Worm (Caenorhabditis elegans) whole organism, midembryonic: Measurements from ENCODE around the gene clec-36.

Source experiments
- T22C8.4 ChIP-seq: fragments of 200-800 bp; sonication (Bioruptor generic); IDR thresholded peaks from 2 replicates; pipeline ENCODE4 v1.3.6; 2022; ENCODE audit warnings: missing genetic modification characterization, missing compliant biosample characterization
- cog-1 ChIP-seq: sonication (generic microtip); optimal IDR thresholded peaks from 2 replicates; lab custom pipeline; 2016; ENCODE audit warnings: missing genetic modification characterization, missing compliant biosample characterization
- flt-1 ChIP-seq: fragments of 200-800 bp; sonication (Bioruptor generic); IDR thresholded peaks from 2 replicates; pipeline ENCODE4 v1.3.6; 2022; ENCODE audit warnings: missing genetic modification characterization, missing compliant biosample characterization
- klf-2 ChIP-seq: fragments of 200-800 bp; sonication (Bioruptor generic); conservative IDR thresholded peaks from 2 replicates; pipeline ENCODE4 v1.3.6; 2022; ENCODE audit warnings: missing genetic modification reagents, missing genetic modification characterization, missing compliant biosample characterization
- med-1 ChIP-seq: sonication (generic microtip); optimal IDR thresholded peaks from 2 replicates; lab custom pipeline; 2017; ENCODE audit warnings: missing genetic modification characterization, mild to moderate bottlenecking, missing compliant biosample characterization, antibody characterized with exemption, missing genetic modification reagents; ENCODE audit not compliant: insufficient read depth
- ref-1 ChIP-seq: fragments of 200-800 bp; sonication (Bioruptor generic); conservative IDR thresholded peaks from 2 replicates; pipeline ENCODE4 v1.3.6; 2022; ENCODE audit warnings: missing genetic modification reagents, missing genetic modification characterization, missing compliant biosample characterization
- tab-1 ChIP-seq: fragments of 200-800 bp; sonication (Bioruptor generic); IDR thresholded peaks from 2 replicates; pipeline ENCODE4 v1.3.6; 2022; ENCODE audit warnings: missing genetic modification characterization, missing compliant biosample characterization
- ztf-23 ChIP-seq: fragments of 200-800 bp; sonication (Bioruptor generic); IDR thresholded peaks from 2 replicates; pipeline ENCODE4 v1.3.6; 2022; ENCODE audit warnings: missing genetic modification reagents, missing genetic modification characterization, missing compliant biosample characterization
- ztf-29 ChIP-seq: fragments of 200-800 bp; sonication (Bioruptor generic); IDR thresholded peaks from 2 replicates; pipeline ENCODE4 v1.3.6; 2022; ENCODE audit warnings: missing genetic modification reagents, missing genetic modification characterization, missing compliant biosample characterization

The clec-36 gene

DNA sequence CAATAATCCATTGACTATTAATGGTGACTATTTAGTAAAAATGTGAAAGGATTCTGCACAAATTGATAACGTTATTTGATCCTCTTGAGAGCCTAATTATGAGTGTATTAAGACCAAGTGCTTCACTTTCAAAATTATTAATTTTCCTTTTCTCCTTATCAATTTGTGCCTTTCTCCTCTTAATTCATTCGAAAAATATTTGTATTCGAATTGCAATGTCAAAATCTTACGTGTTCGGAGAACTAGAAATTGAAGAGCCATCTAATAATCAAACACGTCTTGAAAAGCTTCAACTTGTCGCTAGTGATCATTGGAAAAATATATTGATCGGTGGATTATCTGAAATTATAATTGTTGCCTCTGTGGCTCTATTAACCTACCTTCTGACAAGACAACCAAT is at the start of gene clec-36, which contains the start of gene clec-26:
Gene clec-36, minus strand, starts transcription at position 101 of the 400 bp plus-strand sequence.
Gene clec-26, plus strand, starts transcription at position 114 of the 400 bp plus-strand sequence.
- TF ChIP-seq ztf-23 (GFP tag; lab: Robert Waterston, UW) (no peak), T22C8.4 (GFP tag; lab: Robert Waterston, UW) (no peak), med-1 (GFP tag; lab: Kevin White, UChicago) (no peak), tab-1 (GFP tag; lab: Robert Waterston, UW) (no peak), ztf-29 (no peak), flt-1 (GFP tag; lab: Robert Waterston, UW) (no peak), klf-2 (GFP tag; lab: Robert Waterston, UW) (no peak), ref-1 (no peak)

DNA sequence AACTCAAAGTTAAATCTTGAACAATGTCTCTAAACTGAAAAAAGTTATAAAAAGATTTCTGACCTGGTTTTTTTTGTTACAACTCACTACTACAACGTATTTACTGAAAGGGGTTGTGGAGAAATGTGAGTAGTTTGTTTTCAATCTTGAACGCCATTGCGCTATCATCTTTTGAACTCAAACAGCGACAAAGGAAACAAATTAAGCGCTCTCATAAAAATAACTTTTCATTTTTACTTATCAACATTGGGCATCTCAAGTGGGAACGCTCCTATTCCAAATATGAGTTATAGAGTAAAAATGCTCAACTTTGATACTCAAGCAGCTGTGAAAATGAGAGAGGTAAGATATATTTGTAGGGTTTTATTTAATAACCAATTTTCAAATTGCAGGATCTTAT is 45.0 kb upstream of the clec-36 start, which contains the start of gene F09C6.15:
Gene F09C6.15, plus strand, starts transcription at position 301 of the 400 bp plus-strand sequence.
- TF ChIP-seq ref-1 (no peak), tab-1 (GFP tag; lab: Robert Waterston, UW) (no peak), T22C8.4 (GFP tag; lab: Robert Waterston, UW) (no peak), ztf-23 (GFP tag; lab: Robert Waterston, UW) (no peak), cog-1 (tag; lab: Kevin White, UChicago) (no peak), flt-1 (GFP tag; lab: Robert Waterston, UW) (no peak), med-1 (GFP tag; lab: Kevin White, UChicago) (no peak), klf-2 (GFP tag; lab: Robert Waterston, UW) (no peak), ztf-29 (no peak)

DNA sequence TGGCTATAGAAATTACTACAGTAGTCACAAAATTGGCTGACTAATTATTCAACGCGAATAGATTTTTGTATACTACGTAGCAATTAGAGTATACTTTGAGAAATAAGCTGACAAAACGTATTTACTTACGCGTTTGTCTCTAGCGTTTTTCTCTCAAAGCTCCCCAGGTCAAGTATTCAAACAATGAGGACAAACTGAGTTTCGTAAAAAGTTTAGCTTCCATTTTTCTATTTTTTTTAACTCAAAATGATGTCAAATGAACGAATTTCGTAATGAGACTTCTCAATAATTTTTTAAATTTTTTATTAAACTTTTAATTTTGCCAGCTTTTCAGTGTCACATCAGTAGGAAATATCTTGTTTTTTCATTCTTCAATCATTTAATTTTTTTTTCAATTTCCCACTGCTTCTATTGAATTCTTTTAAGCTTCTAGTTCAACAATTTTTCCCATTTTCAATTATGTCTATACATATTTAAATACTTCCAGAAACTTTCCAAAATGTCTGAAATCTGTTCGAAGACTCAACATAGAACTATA is 40.5 kb upstream of the clec-36 start, which contains the start of the genes ifas-2 and fbxa-44:
Gene ifas-2, minus strand, starts transcription at position 101 of the 538 bp plus-strand sequence.
Gene fbxa-44, plus strand, starts transcription at position 488 of the 538 bp plus-strand sequence.
- TF ChIP-seq ztf-29 (no peak), ref-1 (no peak)

DNA sequence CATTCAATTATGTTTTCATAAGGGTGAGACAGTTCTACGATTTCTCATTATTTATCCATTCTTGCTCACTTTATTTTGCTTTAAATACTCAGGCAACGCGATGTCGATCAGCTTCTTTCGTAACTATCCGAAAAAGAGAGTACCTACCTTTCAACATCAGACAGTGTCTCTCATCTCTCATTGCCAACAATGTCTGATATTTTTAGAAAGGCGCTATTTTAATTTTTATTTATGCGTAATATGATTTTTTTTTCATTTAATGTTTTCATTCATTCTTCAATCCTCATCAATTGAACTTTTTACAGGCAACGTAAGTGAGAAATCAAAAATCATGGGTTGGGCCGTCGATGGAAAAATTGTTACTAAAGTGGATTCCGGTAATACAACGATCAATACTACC is 36.3 kb upstream of the clec-36 start, which contains the start of gene F09C6.13:
Gene F09C6.13, plus strand, starts transcription at position 301 of the 400 bp plus-strand sequence.
- TF ChIP-seq ztf-23 (GFP tag; lab: Robert Waterston, UW) (no peak), med-1 (GFP tag; lab: Kevin White, UChicago) (no peak), ztf-29 (no peak), tab-1 (GFP tag; lab: Robert Waterston, UW) (no peak), flt-1 (GFP tag; lab: Robert Waterston, UW) (no peak), klf-2 (GFP tag; lab: Robert Waterston, UW) (no peak), ref-1 (no peak), cog-1 (tag; lab: Kevin White, UChicago) (no peak), T22C8.4 (GFP tag; lab: Robert Waterston, UW) (no peak)

DNA sequence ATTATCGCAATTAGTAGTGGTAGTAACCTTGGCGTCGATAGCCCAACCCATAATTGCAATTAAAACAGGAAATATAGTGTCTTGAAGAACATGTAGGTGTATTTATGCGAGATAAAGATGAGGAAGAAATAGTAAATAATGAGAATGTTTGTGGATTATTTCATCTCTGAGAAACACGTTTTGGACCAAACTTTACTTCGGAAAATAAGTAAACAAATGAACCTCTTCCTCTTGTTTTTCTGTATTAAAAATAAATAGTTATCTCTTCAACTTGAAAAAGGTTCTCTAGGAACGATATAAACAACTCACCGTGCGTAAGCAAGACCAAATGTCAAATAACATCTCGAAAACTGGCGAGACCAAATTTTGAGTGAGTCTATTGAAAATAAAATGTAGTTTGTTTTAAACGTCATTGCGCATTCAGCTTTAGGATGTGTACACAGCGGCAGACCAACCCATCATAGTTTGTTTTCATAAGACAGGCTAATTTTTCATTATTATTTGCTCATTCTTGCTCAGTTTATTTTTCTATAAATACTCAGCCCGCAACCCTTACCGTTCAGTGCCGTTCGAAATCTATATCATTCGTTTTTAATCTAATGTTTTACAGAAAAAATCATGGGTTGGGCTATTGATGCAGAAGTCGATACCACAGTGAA is 34.0 kb upstream of the clec-36 start, which contains the start of the genes F09C6.11 and F09C6.12:
Gene F09C6.11, minus strand, starts transcription at position 51 of the 659 bp plus-strand sequence.
Gene F09C6.12, plus strand, starts transcription at position 609 of the 659 bp plus-strand sequence.
- TF ChIP-seq cog-1 (tag; lab: Kevin White, UChicago) (no peak), ztf-29 (no peak), ref-1 (no peak), klf-2 (GFP tag; lab: Robert Waterston, UW) (no peak), tab-1 (GFP tag; lab: Robert Waterston, UW) (no peak), T22C8.4 (GFP tag; lab: Robert Waterston, UW) (no peak), ztf-23 (GFP tag; lab: Robert Waterston, UW) (no peak), med-1 (GFP tag; lab: Kevin White, UChicago) (no peak), flt-1 (GFP tag; lab: Robert Waterston, UW) (no peak)

DNA sequence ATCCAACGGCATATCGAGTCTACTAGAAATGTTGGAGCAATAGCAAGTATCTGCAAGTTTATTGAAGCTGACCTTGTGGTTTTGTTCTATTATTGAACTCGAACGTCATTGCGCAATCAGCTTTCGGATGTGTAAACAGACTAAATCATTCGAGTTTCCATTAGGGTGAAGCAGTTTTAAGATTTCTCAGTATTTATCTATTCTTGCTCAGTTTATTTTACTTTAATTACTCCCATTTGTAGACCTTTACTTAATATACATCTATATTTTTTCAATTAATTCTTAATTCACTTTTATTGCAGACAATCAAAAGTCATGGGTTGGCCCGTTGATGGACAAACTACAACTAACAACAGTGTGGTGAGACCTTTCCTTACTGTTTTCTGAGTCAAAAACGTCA is 32.3 kb upstream of the clec-36 start, which contains the start of gene F09C6.14:
Gene F09C6.14, plus strand, starts transcription at position 301 of the 400 bp plus-strand sequence.
- TF ChIP-seq med-1 (GFP tag; lab: Kevin White, UChicago) (no peak), klf-2 (GFP tag; lab: Robert Waterston, UW) (no peak)

DNA sequence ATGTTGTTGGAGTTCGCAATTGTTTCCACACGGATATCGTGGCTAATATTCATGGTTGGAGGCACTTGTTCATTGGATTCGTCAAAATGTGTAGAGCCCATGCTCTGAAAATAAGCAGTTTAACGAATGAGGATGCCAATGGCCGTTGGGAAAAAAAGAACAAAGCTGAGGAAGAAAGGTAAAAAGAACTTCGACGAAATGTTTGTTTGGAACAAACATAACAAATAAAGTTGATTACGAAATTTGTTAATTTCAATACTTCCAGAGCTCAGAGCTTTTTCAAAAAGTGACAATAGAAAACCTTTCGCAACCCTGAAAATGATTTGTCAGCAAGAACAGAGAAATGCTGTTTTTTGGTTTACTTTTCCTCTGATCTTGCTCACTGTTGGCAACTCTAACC is 31.7 kb upstream of the clec-36 start, which contains the start of gene F09C6.3:
Gene F09C6.3, minus strand, starts transcription at position 101 of the 400 bp plus-strand sequence.
- TF ChIP-seq ztf-23 (GFP tag; lab: Robert Waterston, UW) (no peak), tab-1 (GFP tag; lab: Robert Waterston, UW) (no peak), cog-1 (tag; lab: Kevin White, UChicago) (no peak), ztf-29 (no peak), klf-2 (GFP tag; lab: Robert Waterston, UW) (no peak), flt-1 (GFP tag; lab: Robert Waterston, UW) (no peak), T22C8.4 (GFP tag; lab: Robert Waterston, UW) (no peak)

DNA sequence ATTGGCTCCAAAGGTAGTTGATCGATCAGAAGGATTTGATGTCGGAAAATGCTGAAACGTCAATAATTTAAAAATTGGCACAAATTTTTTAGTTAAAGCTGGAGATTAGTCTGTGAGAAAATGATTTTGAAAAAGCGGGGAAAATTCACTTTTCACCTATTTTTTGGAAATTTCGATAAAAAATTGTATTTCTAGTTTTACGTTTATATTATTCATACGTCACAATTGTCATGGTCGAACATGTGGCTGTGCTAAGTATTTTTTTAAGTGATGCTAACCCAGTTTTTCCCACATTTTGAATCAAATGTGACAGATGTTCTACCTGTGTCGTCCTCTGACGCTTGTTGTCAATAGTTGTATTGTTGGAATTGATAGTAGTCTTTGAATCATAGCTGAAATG is 31.1 kb upstream of the clec-36 start:
- TF ChIP-seq ztf-23 (GFP tag; lab: Robert Waterston, UW) (no peak), cog-1 (tag; lab: Kevin White, UChicago) (no peak), flt-1 (GFP tag; lab: Robert Waterston, UW) (no peak), ref-1 (no peak), tab-1 (GFP tag; lab: Robert Waterston, UW) (no peak), ztf-29 (no peak), T22C8.4 (GFP tag; lab: Robert Waterston, UW) (no peak), med-1 (GFP tag; lab: Kevin White, UChicago) (no peak), klf-2 (GFP tag; lab: Robert Waterston, UW) (no peak)

DNA sequence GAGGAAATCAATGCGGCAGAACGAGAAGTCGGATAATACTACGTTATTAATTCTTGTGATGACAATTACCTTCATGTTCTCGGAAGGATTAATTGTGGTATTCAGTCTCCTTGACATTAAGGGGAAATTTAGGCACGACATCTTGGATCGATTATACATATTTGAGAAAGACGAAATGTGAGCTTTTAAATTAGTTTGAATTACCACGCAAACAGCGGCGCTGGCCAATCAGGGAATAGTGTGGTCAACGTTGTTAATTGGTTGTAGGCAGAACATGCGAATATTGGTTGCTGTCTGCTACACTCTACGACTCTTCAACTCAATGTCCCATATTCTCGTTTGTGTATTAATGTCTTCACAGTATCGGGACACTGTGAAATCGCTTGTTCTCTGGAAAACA is 26.6 kb upstream of the clec-36 start, which contains the start of gene F49A5.10:
Gene F49A5.10, plus strand, starts transcription at position 301 of the 400 bp plus-strand sequence.
- TF ChIP-seq T22C8.4 (GFP tag; lab: Robert Waterston, UW) (no peak), ref-1 (no peak), med-1 (GFP tag; lab: Kevin White, UChicago) (no peak), cog-1 (tag; lab: Kevin White, UChicago) (no peak), tab-1 (GFP tag; lab: Robert Waterston, UW) (no peak), klf-2 (GFP tag; lab: Robert Waterston, UW) (no peak), ztf-23 (GFP tag; lab: Robert Waterston, UW) (no peak), ztf-29 (no peak)
